Worm (Caenorhabditis elegans) whole organism, young adult: ENCODE results near the gene F07A11.1.

ENCODE experiments used
- C06A6.2 ChIP-seq: fragments of 200-800 bp; sonication (Bioruptor generic); conservative IDR thresholded peaks from 2 replicates; pipeline ENCODE4 v1.3.6; 2022; ENCODE audit warnings: missing genetic modification characterization, missing compliant biosample characterization
- C17E4.6 ChIP-seq: fragments of 200-800 bp; sonication (Bioruptor generic); IDR thresholded peaks from 2 replicates; pipeline ENCODE4 v1.3.6; 2022; ENCODE audit warnings: missing genetic modification reagents, missing genetic modification characterization, missing compliant biosample characterization
- F33H1.4 ChIP-seq: fragments of 200-800 bp; sonication (Bioruptor generic); IDR thresholded peaks from 2 replicates; pipeline ENCODE4 v1.3.6; 2022; ENCODE audit warnings: missing genetic modification reagents, missing genetic modification characterization, missing compliant biosample characterization
- F37B4.10 ChIP-seq: fragments of 200-800 bp; sonication (Bioruptor generic); IDR thresholded peaks from 2 replicates; pipeline ENCODE4 v1.3.6; 2022; ENCODE audit warnings: missing genetic modification characterization, missing compliant biosample characterization
- F39B2.1 ChIP-seq: fragments of 200-800 bp; sonication (Bioruptor generic); IDR thresholded peaks from 2 replicates; pipeline ENCODE4 v1.3.6; 2022; ENCODE audit warnings: missing genetic modification reagents, missing genetic modification characterization, missing compliant biosample characterization
- F49E8.2 ChIP-seq: sonication (generic microtip); optimal IDR thresholded peaks from 3 replicates; lab custom pipeline; 2017; ENCODE audit warnings: missing genetic modification characterization, mild to moderate bottlenecking, missing compliant biosample characterization, antibody characterized with exemption, moderate library complexity; ENCODE audit not compliant: insufficient read depth
- F52B5.7 ChIP-seq: sonication (generic microtip); optimal IDR thresholded peaks from 2 replicates; lab custom pipeline; 2016; ENCODE audit warnings: mild to moderate bottlenecking, missing genetic modification characterization, missing compliant biosample characterization
- K11D2.4 ChIP-seq: fragments of 200-800 bp; sonication (Bioruptor generic); IDR thresholded peaks from 2 replicates; pipeline ENCODE4 v1.3.6; 2022; ENCODE audit warnings: missing genetic modification reagents, missing genetic modification characterization, missing compliant biosample characterization
- K12H6.12 ChIP-seq: fragments of 200-800 bp; sonication (Bioruptor generic); optimal IDR thresholded peaks from 2 replicates; lab custom pipeline; 2018; ENCODE audit warnings: mild to moderate bottlenecking, missing genetic modification characterization, missing compliant biosample characterization
- T26A5.8 ChIP-seq: sonication (generic microtip); optimal IDR thresholded peaks from 2 replicates; lab custom pipeline; 2016; ENCODE audit warnings: missing genetic modification characterization, missing compliant biosample characterization
- Y53G8AR.9 ChIP-seq: fragments of 200-800 bp; sonication (Bioruptor generic); conservative IDR thresholded peaks from 2 replicates; pipeline ENCODE4 v1.3.6; 2022; ENCODE audit warnings: missing genetic modification reagents, missing genetic modification characterization, missing compliant biosample characterization
- Y67H2A.10 ChIP-seq: fragments of 200-800 bp; sonication (Bioruptor generic); conservative IDR thresholded peaks from 2 replicates; pipeline ENCODE4 v1.3.6; 2022; ENCODE audit warnings: missing genetic modification reagents, missing genetic modification characterization, missing compliant biosample characterization
- Y95B8A.8 ChIP-seq: fragments of 200-800 bp; sonication (Bioruptor generic); IDR thresholded peaks from 2 replicates; pipeline ENCODE4 v1.3.6; 2022; ENCODE audit warnings: missing genetic modification reagents, missing genetic modification characterization, missing compliant biosample characterization
- athp-1 ChIP-seq: sonication (generic microtip); optimal IDR thresholded peaks from 2 replicates; lab custom pipeline; 2017; ENCODE audit warnings: mild to moderate bottlenecking, missing genetic modification characterization, missing compliant biosample characterization
- attf-3 ChIP-seq: fragments of 200-800 bp; sonication (Bioruptor generic); conservative IDR thresholded peaks from 2 replicates; pipeline ENCODE4 v1.3.6; 2022; ENCODE audit warnings: missing genetic modification reagents, missing genetic modification characterization, missing compliant biosample characterization
- attf-5 ChIP-seq: fragments of 200-800 bp; sonication (Bioruptor generic); optimal IDR thresholded peaks from 2 replicates; lab custom pipeline; 2018; ENCODE audit warnings: mild to moderate bottlenecking, missing genetic modification characterization, missing compliant biosample characterization
- bed-1 ChIP-seq: fragments of 200-800 bp; sonication (Bioruptor generic); IDR thresholded peaks from 2 replicates; pipeline ENCODE4 v1.3.6; 2022; ENCODE audit warnings: missing genetic modification reagents, missing genetic modification characterization, missing compliant biosample characterization
- cebp-1 ChIP-seq, 2 experiments: fragments of 200-800 bp in 1 of 2; sonication (Bioruptor generic) in 1 of 2; sonication (generic microtip) in 1 of 2; IDR thresholded peaks in 1 of 2; optimal IDR thresholded peaks in 1 of 2; 2 replicates each; pipeline versions ENCODE4 v1.3.6 to Lab custom; 2017 to 2022; ENCODE audit warnings: missing compliant biosample characterization in 2 of 2, missing genetic modification characterization in 2 of 2, mild to moderate bottlenecking in 1 of 2, missing genetic modification reagents in 1 of 2, moderate library complexity in 1 of 2
- ceh-100 ChIP-seq: fragments of 200-800 bp; sonication (Bioruptor generic); IDR thresholded peaks from 2 replicates; pipeline ENCODE4 v1.3.6; 2022; ENCODE audit warnings: missing genetic modification reagents, missing genetic modification characterization, missing compliant biosample characterization
- ceh-27 ChIP-seq: fragments of 200-800 bp; sonication (Bioruptor generic); optimal IDR thresholded peaks from 2 replicates; lab custom pipeline; 2018; ENCODE audit warnings: mild to moderate bottlenecking, missing genetic modification characterization, moderate library complexity, missing compliant biosample characterization
- ceh-40 ChIP-seq: fragments of 200-800 bp; sonication (Bioruptor generic); IDR thresholded peaks from 2 replicates; pipeline ENCODE4 v1.3.6; 2022; ENCODE audit warnings: missing genetic modification characterization, missing compliant biosample characterization
- ceh-91 ChIP-seq: fragments of 200-800 bp; sonication (Bioruptor generic); IDR thresholded peaks from 2 replicates; pipeline ENCODE4 v1.3.6; 2022; ENCODE audit warnings: missing genetic modification reagents, missing genetic modification characterization, missing compliant biosample characterization
- chd-7 ChIP-seq: sonication (generic microtip); optimal IDR thresholded peaks from 2 replicates; lab custom pipeline; 2016; ENCODE audit warnings: mild to moderate bottlenecking, missing genetic modification characterization, moderate library complexity, missing compliant biosample characterization
- egl-18 ChIP-seq: fragments of 200-800 bp; sonication (Bioruptor generic); IDR thresholded peaks from 2 replicates; pipeline ENCODE4 v1.3.6; 2022; ENCODE audit warnings: missing genetic modification reagents, missing genetic modification characterization, missing compliant biosample characterization
- ets-4 ChIP-seq: fragments of 200-800 bp; sonication (Bioruptor generic); optimal IDR thresholded peaks from 2 replicates; lab custom pipeline; 2018; ENCODE audit warnings: mild to moderate bottlenecking, missing genetic modification characterization, missing compliant biosample characterization
- gei-17 ChIP-seq: fragments of 200-800 bp; sonication (Bioruptor generic); optimal IDR thresholded peaks from 2 replicates; lab custom pipeline; 2018; ENCODE audit warnings: mild to moderate bottlenecking, missing genetic modification characterization, missing compliant biosample characterization
- hlh-12 ChIP-seq: sonication (generic microtip); optimal IDR thresholded peaks from 2 replicates; lab custom pipeline; 2016; ENCODE audit warnings: missing genetic modification characterization, missing compliant biosample characterization
- hrde-1 ChIP-seq: sonication (generic microtip); optimal IDR thresholded peaks from 2 replicates; lab custom pipeline; 2016; ENCODE audit warnings: missing genetic modification characterization, mild to moderate bottlenecking, missing compliant biosample characterization, moderate library complexity, missing genotype, missing genetic modification reagents, borderline replicate concordance
- lag-1 ChIP-seq: fragments of 200-800 bp; sonication (Bioruptor generic); IDR thresholded peaks from 2 replicates; pipeline ENCODE4 v1.3.6; 2022; ENCODE audit warnings: missing genetic modification reagents, missing genetic modification characterization, missing compliant biosample characterization
- lin-35 ChIP-seq, 3 experiments: fragments of 150-350 bp in 2 of 3; sonication (generic microtip) in 1 of 3; optimal IDR thresholded peaks; 2 replicates each; lab custom pipeline; 2014 to 2018; ENCODE audit warnings: missing biosample characterization in 3 of 3, missing genetic modification characterization in 3 of 3, missing genetic modification reagents in 3 of 3
- lin-40 ChIP-seq: sonication (generic microtip); optimal IDR thresholded peaks from 2 replicates; lab custom pipeline; 2016; ENCODE audit warnings: missing genetic modification characterization, mild to moderate bottlenecking, missing compliant biosample characterization, missing genotype, missing genetic modification reagents
- lir-1 ChIP-seq: fragments of 200-800 bp; sonication (Bioruptor generic); conservative IDR thresholded peaks from 2 replicates; pipeline ENCODE4 v1.3.6; 2022; ENCODE audit warnings: missing genetic modification reagents, missing genetic modification characterization, missing compliant biosample characterization
- lsl-1 ChIP-seq: fragments of 200-800 bp; sonication (Bioruptor generic); optimal IDR thresholded peaks from 2 replicates; lab custom pipeline; 2018; ENCODE audit warnings: mild to moderate bottlenecking, missing genetic modification characterization, moderate library complexity, missing compliant biosample characterization
- madf-10 ChIP-seq: sonication (generic microtip); optimal IDR thresholded peaks from 2 replicates; lab custom pipeline; 2016; ENCODE audit warnings: mild to moderate bottlenecking, missing genetic modification characterization, missing compliant biosample characterization
- madf-8 ChIP-seq: fragments of 200-800 bp; sonication (Bioruptor generic); conservative IDR thresholded peaks from 2 replicates; pipeline ENCODE4 v1.3.6; 2022; ENCODE audit warnings: missing genetic modification reagents, missing genetic modification characterization, missing compliant biosample characterization
- mel-28 ChIP-seq: sonication (generic microtip); optimal IDR thresholded peaks from 2 replicates; lab custom pipeline; 2016; ENCODE audit warnings: borderline replicate concordance, mild to moderate bottlenecking, missing genetic modification characterization, missing compliant biosample characterization
- nfyb-1 ChIP-seq: fragments of 200-800 bp; sonication (Bioruptor generic); IDR thresholded peaks from 2 replicates; pipeline ENCODE4 v1.3.6; 2022; ENCODE audit warnings: missing genetic modification reagents, missing genetic modification characterization, missing compliant biosample characterization
- nhr-80 ChIP-seq: sonication (generic microtip); optimal IDR thresholded peaks from 2 replicates; lab custom pipeline; 2016; ENCODE audit warnings: missing genetic modification characterization, missing compliant biosample characterization
- pbrm-1 ChIP-seq: fragments of 200-800 bp; sonication (Bioruptor generic); IDR thresholded peaks from 2 replicates; pipeline ENCODE4 v1.3.6; 2022; ENCODE audit warnings: missing genetic modification reagents, missing genetic modification characterization, missing compliant biosample characterization
- pha-4 ChIP-seq: fragments of 150-350 bp; sonication (generic microtip); optimal IDR thresholded peaks from 2 replicates; lab custom pipeline; 2014; ENCODE audit warnings: missing biosample characterization, missing genetic modification reagents, missing genetic modification characterization
- rec-8 ChIP-seq, 2 experiments: sonication (generic microtip); optimal IDR thresholded peaks; 2 replicates each; lab custom pipeline; 2016; ENCODE audit warnings: mild to moderate bottlenecking in 2 of 2, missing genetic modification characterization in 2 of 2, missing genetic modification reagents in 2 of 2, missing genotype in 2 of 2, missing biosample characterization in 1 of 2, missing compliant biosample characterization in 1 of 2, moderate library complexity in 1 of 2
- snpc-1.1 ChIP-seq: sonication (generic microtip); optimal IDR thresholded peaks from 2 replicates; lab custom pipeline; 2017; ENCODE audit warnings: missing genetic modification characterization, mild to moderate bottlenecking, missing compliant biosample characterization, antibody characterized with exemption, moderate library complexity, missing genotype, missing genetic modification reagents; ENCODE audit not compliant: insufficient read depth
- xnd-1 ChIP-seq: sonication (generic microtip); optimal IDR thresholded peaks from 2 replicates; lab custom pipeline; 2016; ENCODE audit warnings: missing genotype, missing genetic modification reagents, missing genetic modification characterization, missing compliant biosample characterization
- zim-3 ChIP-seq: sonication (generic microtip); optimal IDR thresholded peaks from 2 replicates; lab custom pipeline; 2017; ENCODE audit warnings: mild to moderate bottlenecking, missing genetic modification characterization, moderate library complexity, missing compliant biosample characterization
- ztf-26 ChIP-seq: sonication (generic microtip); optimal IDR thresholded peaks from 2 replicates; lab custom pipeline; 2017; ENCODE audit warnings: missing genetic modification characterization, missing compliant biosample characterization
- ztf-28 ChIP-seq: fragments of 200-800 bp; sonication (Bioruptor generic); IDR thresholded peaks from 2 replicates; pipeline ENCODE4 v1.3.6; 2022; ENCODE audit warnings: missing genetic modification reagents, missing genetic modification characterization, missing compliant biosample characterization

The F07A11.1 gene

DNA sequence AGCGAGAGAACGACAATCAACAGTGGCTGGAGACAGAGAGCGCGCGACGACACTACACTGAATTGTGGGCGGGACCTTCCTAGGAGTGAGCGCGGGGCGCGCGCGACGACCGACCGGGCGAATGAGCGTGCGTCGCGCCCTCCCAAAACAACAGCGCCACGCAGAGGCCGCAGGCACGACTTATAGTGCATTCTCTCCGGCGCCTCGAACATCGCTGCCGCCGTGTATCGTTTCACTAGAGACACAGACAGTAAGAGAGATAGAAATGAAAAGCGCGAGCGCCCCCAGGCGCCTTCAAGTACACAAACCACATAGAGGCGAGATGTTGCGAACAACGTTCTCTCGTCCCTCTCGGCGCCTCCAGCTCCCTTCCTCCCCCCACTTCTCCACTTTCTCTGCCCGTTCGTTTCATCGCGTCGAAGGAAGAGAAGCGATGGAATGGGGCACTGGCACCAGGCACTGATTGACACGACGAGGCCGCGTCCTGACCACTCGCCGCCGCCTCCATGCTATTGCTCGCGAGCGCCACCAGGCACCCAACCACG, 28.0 kb upstream of the F07A11.1 start (continued):
- TF ChIP-seq lin-35 (GFP tag; optimal IDR thresholded peaks at IDR 0.05; lab: Kevin White, UChicago), result peak in 1 of 3 experiments; percentile 36
- TF ChIP-seq athp-1 (tag; lab: Kevin White, UChicago), result no peak
- no peak for TF ChIP-seq xnd-1 (tag; lab: Kevin White, UChicago)
- TF ChIP-seq madf-8 (GFP tag; lab: Robert Waterston, UW), result no peak
- TF ChIP-seq ets-4, result peak; percentile 79
- TF ChIP-seq ceh-91, result no peak
- no peak for TF ChIP-seq C06A6.2 (GFP tag; lab: Robert Waterston, UW)
- no peak for TF ChIP-seq mel-28 (tag; lab: Kevin White, UChicago)
- no peak for TF ChIP-seq Y67H2A.10 (GFP tag; lab: Robert Waterston, UW)
- TF ChIP-seq chd-7 (tag; lab: Kevin White, UChicago), result peak; percentile 59
- no peak for TF ChIP-seq lag-1 (GFP tag; lab: Robert Waterston, UW)
- peak; percentile 87 for TF ChIP-seq attf-5 (GFP tag; lab: Kevin White, UChicago)
- peak; percentile 80 for TF ChIP-seq egl-18
- TF ChIP-seq F49E8.2, result no peak
- no peak for TF ChIP-seq lir-1 (GFP tag; lab: Robert Waterston, UW)
- TF ChIP-seq T26A5.8 (tag; lab: Kevin White, UChicago), result no peak
- 0 out of 2 replicates have a peak, but pooled peaks have one; percentile 55 for TF ChIP-seq pbrm-1 (GFP tag; lab: Robert Waterston, UW)
- peak; percentile 98 for TF ChIP-seq madf-10 (tag; lab: Kevin White, UChicago)
- TF ChIP-seq gei-17 (GFP tag; lab: Kevin White, UChicago), result peak; percentile 61
- peak; percentile 88 for TF ChIP-seq ztf-26 (tag; lab: Kevin White, UChicago)
- TF ChIP-seq hrde-1 (tag; lab: Kevin White, UChicago), result no peak
- TF ChIP-seq ceh-27, result peak; percentile 59
- peak; percentile 79 for TF ChIP-seq nfyb-1 (GFP tag; lab: Robert Waterston, UW)
- TF ChIP-seq K12H6.12 (tag; lab: Kevin White, UChicago), result peak; percentile 91

DNA sequence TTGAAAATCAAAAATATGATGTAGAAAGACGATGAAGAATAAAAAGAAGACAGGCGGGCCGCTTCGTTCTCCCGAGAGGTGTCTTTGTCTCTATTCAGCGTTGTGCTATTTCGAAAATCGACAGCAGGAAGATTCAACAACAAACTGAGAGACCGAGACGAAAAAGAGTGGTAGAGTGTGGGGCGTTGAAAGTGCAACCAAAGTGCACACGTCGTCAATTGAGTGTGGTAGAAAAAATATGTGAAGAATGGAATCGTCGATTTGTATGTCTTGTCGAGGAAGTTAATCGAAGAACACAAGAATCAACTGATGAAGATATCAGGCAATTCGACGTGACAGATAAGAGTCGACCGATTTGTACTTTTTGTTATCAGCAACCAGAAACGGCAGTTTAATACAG, 27.2 kb upstream of the F07A11.1 start:
- TF ChIP-seq ceh-100 (GFP tag; lab: Robert Waterston, UW), result no peak
- TF ChIP-seq ztf-28 (GFP tag; lab: Robert Waterston, UW), result no peak
- TF ChIP-seq cebp-1 (GFP tag; IDR thresholded peaks at IDR 0.05; lab: Robert Waterston, UW), result no peak
- peak; percentile 62 for TF ChIP-seq cebp-1 (tag; optimal IDR thresholded peaks at IDR 0.05; lab: Kevin White, UChicago)
- no peak for TF ChIP-seq attf-3 (GFP tag; lab: Robert Waterston, UW)
- TF ChIP-seq rec-8 (tag; optimal IDR thresholded peaks at IDR 0.05; lab: Kevin White, UChicago), result no peak
- no peak for TF ChIP-seq xnd-1 (tag; lab: Kevin White, UChicago)
- no peak for TF ChIP-seq hlh-12 (tag; lab: Kevin White, UChicago)
- TF ChIP-seq zim-3 (tag; lab: Kevin White, UChicago), result no peak
- TF ChIP-seq ceh-40 (GFP tag; lab: Robert Waterston, UW), result no peak
- TF ChIP-seq F37B4.10 (GFP tag; lab: Robert Waterston, UW), result no peak
- peak; percentile 64 for TF ChIP-seq nhr-80 (tag; lab: Kevin White, UChicago)
- no peak for TF ChIP-seq athp-1 (tag; lab: Kevin White, UChicago)
- no peak for TF ChIP-seq pha-4
- no peak for TF ChIP-seq F33H1.4 (GFP tag; lab: Robert Waterston, UW)
- no peak for TF ChIP-seq Y53G8AR.9
- no peak for TF ChIP-seq C17E4.6 (GFP tag; lab: Robert Waterston, UW)
- TF ChIP-seq lsl-1 (GFP tag; lab: Kevin White, UChicago), result no peak
- no peak for TF ChIP-seq Y95B8A.8
- no peak for TF ChIP-seq F49E8.2
- peak; percentile 47 for TF ChIP-seq lin-40 (tag; lab: Kevin White, UChicago)
- no peak for TF ChIP-seq F39B2.1 (GFP tag; lab: Robert Waterston, UW)
- no peak for TF ChIP-seq gei-17 (GFP tag; lab: Kevin White, UChicago)
- TF ChIP-seq bed-1 (GFP tag; lab: Robert Waterston, UW), result no peak
- no peak for TF ChIP-seq K11D2.4 (GFP tag; lab: Robert Waterston, UW)
- TF ChIP-seq snpc-1.1 (tag; lab: Kevin White, UChicago), result no peak
- no peak for TF ChIP-seq mel-28 (tag; lab: Kevin White, UChicago)
- no peak for TF ChIP-seq F52B5.7 (tag; lab: Kevin White, UChicago)
- no peak for TF ChIP-seq nfyb-1 (GFP tag; lab: Robert Waterston, UW)
